Worm (Caenorhabditis elegans): ENCODE measurements around the gene pqn-13.

pqn-13 gene

ce11 chrV:5717237-5717935, 41.5 kb upstream of the pqn-13 start, which contains the start of gene rga-3 (continued):
- TF ChIP-seq hrde-1 (tag; optimal IDR thresholded peaks at IDR 0.05; ENCODE audit: borderline replicate concordance) (peak; percentile 59), chd-7 (tag; optimal IDR thresholded peaks at IDR 0.05) (no peak), lin-40 (tag; optimal IDR thresholded peaks at IDR 0.05) (no peak), T07F8.4 (tag; optimal IDR thresholded peaks at IDR 0.05) (no peak), him-1 (tag; optimal IDR thresholded peaks at IDR 0.05) (peak; percentile 91), die-1 (tag; optimal IDR thresholded peaks at IDR 0.05) (no peak), B0019.2 (GFP tag; conservative IDR thresholded peaks at IDR 0.05) (peak; percentile 92), efl-1 (GFP tag; optimal IDR thresholded peaks at IDR 0.05) (peak; percentile 97), cebp-1 (GFP tag; IDR thresholded peaks at IDR 0.05) (no peak), cebp-1 (tag; optimal IDR thresholded peaks at IDR 0.05) (peak; percentile 8), tbp1 (GFP tag; optimal IDR thresholded peaks at IDR 0.05) (peak; percentile 72), let-526 (GFP tag; IDR thresholded peaks at IDR 0.05) (no peak), Y53G8AR.9 (GFP tag; conservative IDR thresholded peaks at IDR 0.05) (peak; percentile 66; the same call in 1 of the 2 replicates), snpc-3.4 (tag; optimal IDR thresholded peaks at IDR 0.05) (peak; percentile 95), ztf-18 (tag; optimal IDR thresholded peaks at IDR 0.05) (peak; percentile 66), ets-4 (GFP tag; optimal IDR thresholded peaks at IDR 0.05) (no peak), ceh-100 (GFP tag; IDR thresholded peaks at IDR 0.05) (peak; percentile 55; the same call in 1 of the 2 replicates), mcd-1 (GFP tag; IDR thresholded peaks at IDR 0.05) (peak; percentile 67), bed-1 (GFP tag; IDR thresholded peaks at IDR 0.05) (no peak), F52B5.7 (tag; optimal IDR thresholded peaks at IDR 0.05) (no peak), attf-6 (GFP tag; IDR thresholded peaks at IDR 0.05) (peak; percentile 74; the same call in 1 of the 2 replicates), ZK185.1 (tag; optimal IDR thresholded peaks at IDR 0.05; ENCODE audit: poor library complexity, severe bottlenecking) (peak; percentile 27), rcor-1 (GFP tag; IDR thresholded peaks at IDR 0.05) (peak; percentile 93), F55B11.4 (tag; optimal IDR thresholded peaks at IDR 0.05; ENCODE audit: borderline replicate concordance, insufficient read depth) (no peak), ztf-22 (GFP tag; optimal IDR thresholded peaks at IDR 0.05) (no peak), mel-28 (tag; optimal IDR thresholded peaks at IDR 0.05; ENCODE audit: borderline replicate concordance) (no peak), B0035.1 (tag; optimal IDR thresholded peaks at IDR 0.05) (no peak), ztf-3 (GFP tag; optimal IDR thresholded peaks at IDR 0.05) (no peak), attf-5 (GFP tag; optimal IDR thresholded peaks at IDR 0.05) (no peak), lin-54 (GFP tag; optimal IDR thresholded peaks at IDR 0.05) (peak; percentile 93), bed-2 (GFP tag; IDR thresholded peaks at IDR 0.05) (no peak), athp-1 (tag; optimal IDR thresholded peaks at IDR 0.05) (peak; percentile 77), Y95B8A.8 (GFP tag; IDR thresholded peaks at IDR 0.05) (peak; percentile 86)

- TF ChIP-seq madf-3 (GFP tag; IDR thresholded peaks at IDR 0.05) (0 out of 2 replicates have a peak, but pooled peaks have one; percentile 30), nfya-2 (GFP tag; IDR thresholded peaks at IDR 0.05) (no peak)
These were observed 40.6 kb upstream of the pqn-13 start, which contains the start of gene K09H11.9 for ce11 chrV:5716508-5716907. K09H11.9 (minus strand) TSS chrV:5716608.

ce11 chrV:5713510-5713909, 37.6 kb upstream of the pqn-13 start:
- TF ChIP-seq let-607 (tag; optimal IDR thresholded peaks at IDR 0.05) (no peak), sdz-38 (tag; optimal IDR thresholded peaks at IDR 0.05) (no peak), xnd-1 (tag; optimal IDR thresholded peaks at IDR 0.05) (no peak), nhr-90 (tag; optimal IDR thresholded peaks at IDR 0.05) (no peak), ztf-3 (GFP tag; optimal IDR thresholded peaks at IDR 0.05) (no peak), ceh-27 (GFP tag; optimal IDR thresholded peaks at IDR 0.05) (no peak), lir-1 (GFP tag; conservative IDR thresholded peaks at IDR 0.05) (no peak), him-1 (tag; optimal IDR thresholded peaks at IDR 0.05) (no peak), fkh-3 (tag; optimal IDR thresholded peaks at IDR 0.05) (no peak), snpc-3.4 (tag; optimal IDR thresholded peaks at IDR 0.05) (no peak), nfyb-1 (GFP tag; IDR thresholded peaks at IDR 0.05) (no peak), F57C9.4 (tag; optimal IDR thresholded peaks at IDR 0.05) (no peak)

Measured in whole organism, young adult.